Worm (Caenorhabditis elegans): ENCODE measurements around the gene C56C10.4.

The C56C10.4 gene

ce11 chrII:6561300-6561699, 21.6 kb upstream of the C56C10.4 start, which contains the start of gene F18C5.10 (continued):
- TF ChIP-seq vab-15 (tag; optimal IDR thresholded peaks at IDR 0.05): no peak
- peak; percentile 14 for TF ChIP-seq ama-1 (optimal IDR thresholded peaks at IDR 0.05)
- no peak for TF ChIP-seq dsc-1 (tag; optimal IDR thresholded peaks at IDR 0.05)
- peak; percentile 36 for TF ChIP-seq nhr-19 (GFP tag; conservative IDR thresholded peaks at IDR 0.05)
- no peak for TF ChIP-seq lin-39 (tag; optimal IDR thresholded peaks at IDR 0.05)
- no peak for TF ChIP-seq pag-3 (tag; optimal IDR thresholded peaks at IDR 0.05; ENCODE audit: borderline replicate concordance, insufficient read depth)
- TF ChIP-seq rnt-1 (tag; optimal IDR thresholded peaks at IDR 0.05): peak; percentile 16
- no peak for TF ChIP-seq zip-4 (GFP tag; optimal IDR thresholded peaks at IDR 0.05)
- peak; percentile 11 for TF ChIP-seq snu-23 (GFP tag; optimal IDR thresholded peaks at IDR 0.05)
- TF ChIP-seq zag-1 (tag; optimal IDR thresholded peaks at IDR 0.05): no peak
- TF ChIP-seq hpl-2 (GFP tag; optimal IDR thresholded peaks at IDR 0.05): no peak
- TF ChIP-seq aly-2 (tag; optimal IDR thresholded peaks at IDR 0.05): no peak
- TF ChIP-seq nhr-77 (tag; optimal IDR thresholded peaks at IDR 0.05): no peak
- TF ChIP-seq ceh-90 (tag; optimal IDR thresholded peaks at IDR 0.05): no peak
- TF ChIP-seq ztf-4 (tag; optimal IDR thresholded peaks at IDR 0.05): no peak
- TF ChIP-seq C04F5.9 (tag; optimal IDR thresholded peaks at IDR 0.05): no peak
- TF ChIP-seq sup-37 (GFP tag; optimal IDR thresholded peaks at IDR 0.05): no peak
- TF ChIP-seq fkh-4 (tag; optimal IDR thresholded peaks at IDR 0.05; ENCODE audit: borderline replicate concordance): no peak
- TF ChIP-seq egl-27 (tag; optimal IDR thresholded peaks at IDR 0.05): no peak
- no peak for TF ChIP-seq pax-3 (tag; optimal IDR thresholded peaks at IDR 0.05)
- TF ChIP-seq nhr-90 (tag; optimal IDR thresholded peaks at IDR 0.05; ENCODE audit: poor library complexity): no peak

ce11 chrII:6562203-6562867, 20.5 kb upstream of the C56C10.4 start:
- TF ChIP-seq lin-15B (tag; optimal IDR thresholded peaks at IDR 0.05): no peak
- peak; percentile 65 for TF ChIP-seq blmp-1 (tag; optimal IDR thresholded peaks at IDR 0.05)
- no peak for TF ChIP-seq hlh-4 (tag; optimal IDR thresholded peaks at IDR 0.05)
- TF ChIP-seq ama-1 (optimal IDR thresholded peaks at IDR 0.05): peak; percentile 51
- TF ChIP-seq C16A3.4 (tag; optimal IDR thresholded peaks at IDR 0.05): no peak
- TF ChIP-seq jun-1 (tag; optimal IDR thresholded peaks at IDR 0.05): no peak
- peak; percentile 57 for TF ChIP-seq nhr-85 (tag)
- TF ChIP-seq fos-1 (tag; optimal IDR thresholded peaks at IDR 0.05): no peak
- no peak for TF ChIP-seq alr-1 (tag; optimal IDR thresholded peaks at IDR 0.05; ENCODE audit: borderline replicate concordance)
- TF ChIP-seq skn-1 (tag; optimal IDR thresholded peaks at IDR 0.05): peak; percentile 0
- no peak for TF ChIP-seq pqm-1 (tag; optimal IDR thresholded peaks at IDR 0.05)
- TF ChIP-seq nhr-28 (tag; optimal IDR thresholded peaks at IDR 0.05): no peak
- peak in 1 of 6 experiments; percentile 6 for TF ChIP-seq elt-3 (tag; optimal IDR thresholded peaks at IDR 0.05)
- TF ChIP-seq dpl-1 (GFP tag; optimal IDR thresholded peaks at IDR 0.05): no peak
- peak; percentile 65 for TF ChIP-seq lin-14 (GFP tag; optimal IDR thresholded peaks at IDR 0.05)
- no peak for TF ChIP-seq mef-2 (tag; optimal IDR thresholded peaks at IDR 0.05)

ce11 chrII:6563238-6563637, 19.6 kb upstream of the C56C10.4 start:
- TF ChIP-seq fkh-10 (GFP tag; optimal IDR thresholded peaks at IDR 0.05) (peak; percentile 44), snu-23 (GFP tag; optimal IDR thresholded peaks at IDR 0.05) (peak; percentile 12), ceh-82 (tag; optimal IDR thresholded peaks at IDR 0.05) (peak in 1 of 3 experiments; percentile 14), ceh-88 (GFP tag; IDR thresholded peaks at IDR 0.05) (no peak), sptf-1 (tag; optimal IDR thresholded peaks at IDR 0.05) (no peak), lin-39 (tag; optimal IDR thresholded peaks at IDR 0.05) (no peak), nhr-237 (tag; optimal IDR thresholded peaks at IDR 0.05) (no peak), dsc-1 (tag; optimal IDR thresholded peaks at IDR 0.05) (peak; percentile 14), ztf-11 (tag; optimal IDR thresholded peaks at IDR 0.05) (no peak), efl-1 (optimal IDR thresholded peaks at IDR 0.05) (peak; percentile 24 to 40), efl-1 (GFP tag; optimal IDR thresholded peaks at IDR 0.05 in 1 of 2) (peak; percentile 16 to 89), C34B4.2 (tag; optimal IDR thresholded peaks at IDR 0.05) (no peak), lin-14 (GFP tag; optimal IDR thresholded peaks at IDR 0.05) (peak; percentile 78), nhr-84 (tag; optimal IDR thresholded peaks at IDR 0.05) (no peak), alr-1 (tag; optimal IDR thresholded peaks at IDR 0.05; ENCODE audit: borderline replicate concordance) (no peak), nhr-76 (tag; optimal IDR thresholded peaks at IDR 0.05) (no peak), rnt-1 (tag; optimal IDR thresholded peaks at IDR 0.05) (peak; percentile 11), nhr-19 (GFP tag; conservative IDR thresholded peaks at IDR 0.05) (no peak), lsy-2 (tag; optimal IDR thresholded peaks at IDR 0.05) (peak in 1 of 2 experiments; percentile 14), tlp-1 (tag; optimal IDR thresholded peaks at IDR 0.05) (no peak), blmp-1 (tag; optimal IDR thresholded peaks at IDR 0.05) (peak; percentile 50), fkh-8 (tag; optimal IDR thresholded peaks at IDR 0.05) (peak; percentile 35), jun-1 (tag; optimal IDR thresholded peaks at IDR 0.05) (peak; percentile 26)
